Worm (Caenorhabditis elegans) whole organism, L2 larva: ENCODE results near the gene T28C6.8.

ENCODE experiments used
- C34F6.9 ChIP-seq: fragments of 150-350 bp; optimal IDR thresholded peaks from 2 replicates; lab custom pipeline; 2014; ENCODE audit warnings: missing biosample characterization, missing genetic modification characterization
- F13H6.1 ChIP-seq: sonication (generic microtip); optimal IDR thresholded peaks from 2 replicates; lab custom pipeline; 2016; ENCODE audit warnings: missing genetic modification characterization, missing compliant biosample characterization
- Y55F3AM.14 ChIP-seq: fragments of 200-800 bp; sonication (Bioruptor generic); optimal IDR thresholded peaks from 2 replicates; lab custom pipeline; 2018; ENCODE audit warnings: mild to moderate bottlenecking, missing genetic modification characterization, missing compliant biosample characterization
- ama-1 ChIP-seq: fragments of 150-350 bp; optimal IDR thresholded peaks from 2 replicates; lab custom pipeline; 2018; ENCODE audit warnings: inconsistent platforms
- blmp-1 ChIP-seq: sonication (generic microtip); optimal IDR thresholded peaks from 2 replicates; lab custom pipeline; 2017; ENCODE audit warnings: missing genetic modification characterization, mild to moderate bottlenecking, missing compliant biosample characterization, antibody characterized with exemption, moderate library complexity; ENCODE audit not compliant: insufficient read depth
- ceh-16 ChIP-seq: fragments of 150-350 bp; optimal IDR thresholded peaks from 2 replicates; lab custom pipeline; 2014; ENCODE audit warnings: missing biosample characterization, missing genetic modification characterization
- ceh-82 ChIP-seq: fragments of 150-350 bp; optimal IDR thresholded peaks from 2 replicates; lab custom pipeline; 2014; ENCODE audit warnings: missing biosample characterization, missing genetic modification characterization
- dmd-4 ChIP-seq: sonication (generic microtip); optimal IDR thresholded peaks from 2 replicates; lab custom pipeline; 2017; ENCODE audit warnings: missing biosample characterization, missing genetic modification characterization
- elt-3 ChIP-seq: sonication (generic microtip); optimal IDR thresholded peaks from 2 replicates; lab custom pipeline; 2017; ENCODE audit warnings: missing biosample characterization, missing genetic modification characterization
- fos-1 ChIP-seq: fragments of 150-350 bp; optimal IDR thresholded peaks from 2 replicates; lab custom pipeline; 2014; ENCODE audit warnings: missing biosample characterization, missing genetic modification characterization
- gmeb-1 ChIP-seq: fragments of 150-350 bp; optimal IDR thresholded peaks from 2 replicates; lab custom pipeline; 2014; ENCODE audit warnings: missing biosample characterization, missing genetic modification characterization
- lin-11 ChIP-seq: fragments of 150-350 bp; sonication (generic microtip); optimal IDR thresholded peaks from 2 replicates; lab custom pipeline; 2014; ENCODE audit warnings: missing biosample characterization, missing genetic modification characterization, inconsistent platforms, mixed read lengths
- lin-13 ChIP-seq: fragments of 150-350 bp; optimal IDR thresholded peaks from 2 replicates; lab custom pipeline; 2014; ENCODE audit warnings: missing biosample characterization, missing genetic modification reagents, missing genetic modification characterization
- lin-39 ChIP-seq: fragments of 150-350 bp; optimal IDR thresholded peaks from 2 replicates; lab custom pipeline; 2014; ENCODE audit warnings: missing biosample characterization, missing genetic modification reagents, missing genetic modification characterization
- lsy-2 ChIP-seq, 2 experiments: fragments of 150-350 bp in 1 of 2; sonication (generic microtip) in 1 of 2; optimal IDR thresholded peaks; 2 replicates each; lab custom pipeline; 2014 to 2017; ENCODE audit warnings: missing biosample characterization in 2 of 2, missing genetic modification characterization in 2 of 2
- mab-5 ChIP-seq: fragments of 150-350 bp; optimal IDR thresholded peaks from 2 replicates; lab custom pipeline; 2014; ENCODE audit warnings: missing biosample characterization, missing genetic modification characterization
- nhr-10 ChIP-seq: sonication (generic microtip); optimal IDR thresholded peaks from 2 replicates; lab custom pipeline; 2017; ENCODE audit warnings: missing biosample characterization, missing genetic modification characterization
- nhr-21 ChIP-seq: fragments of 150-350 bp; optimal IDR thresholded peaks from 2 replicates; lab custom pipeline; 2014; ENCODE audit warnings: missing biosample characterization, missing genetic modification characterization
- nhr-23 ChIP-seq: fragments of 150-350 bp; optimal IDR thresholded peaks from 2 replicates; lab custom pipeline; 2014; ENCODE audit warnings: missing biosample characterization, missing genetic modification reagents, missing genetic modification characterization
- nhr-237 ChIP-seq: fragments of 150-350 bp; optimal IDR thresholded peaks from 2 replicates; lab custom pipeline; 2014; ENCODE audit warnings: missing biosample characterization, missing genetic modification characterization
- nhr-25 ChIP-seq: fragments of 150-350 bp; sonication (generic microtip); optimal IDR thresholded peaks from 3 replicates; lab custom pipeline; 2014; ENCODE audit warnings: missing biosample characterization, missing genetic modification characterization
- nhr-6 ChIP-seq: fragments of 150-350 bp; optimal IDR thresholded peaks from 2 replicates; lab custom pipeline; 2014; ENCODE audit warnings: missing biosample characterization, missing genetic modification characterization
- sem-4 ChIP-seq: fragments of 150-350 bp; optimal IDR thresholded peaks from 2 replicates; lab custom pipeline; 2014; ENCODE audit warnings: missing biosample characterization, missing genetic modification reagents, missing genetic modification characterization
- sma-3 ChIP-seq: sonication (generic microtip); optimal IDR thresholded peaks from 2 replicates; lab custom pipeline; 2016; ENCODE audit warnings: missing genetic modification reagents, missing genetic modification characterization, missing compliant biosample characterization
- sma-9 ChIP-seq, 2 experiments: fragments of 150-350 bp in 1 of 2; sonication (generic microtip) in 1 of 2; optimal IDR thresholded peaks; 2 replicates each; lab custom pipeline; 2014 to 2016; ENCODE audit warnings: missing genetic modification characterization in 2 of 2, mild to moderate bottlenecking in 1 of 2, missing biosample characterization in 1 of 2, missing compliant biosample characterization in 1 of 2, missing genetic modification reagents in 1 of 2, moderate library complexity in 1 of 2
- unc-39 ChIP-seq: fragments of 150-350 bp; optimal IDR thresholded peaks from 2 replicates; lab custom pipeline; 2014; ENCODE audit warnings: missing biosample characterization, missing genetic modification characterization
- unc-62 ChIP-seq: fragments of 150-350 bp; optimal IDR thresholded peaks from 2 replicates; lab custom pipeline; 2014; ENCODE audit warnings: missing biosample characterization, missing genetic modification reagents, missing genetic modification characterization
- zag-1 ChIP-seq: fragments of 150-350 bp; optimal IDR thresholded peaks from 2 replicates; lab custom pipeline; 2014; ENCODE audit warnings: missing biosample characterization, missing genetic modification characterization
- ztf-11 ChIP-seq: sonication (generic microtip); optimal IDR thresholded peaks from 2 replicates; lab custom pipeline; 2017; ENCODE audit warnings: missing biosample characterization, missing genetic modification characterization
- ztf-4 ChIP-seq: fragments of 150-350 bp; optimal IDR thresholded peaks from 2 replicates; lab custom pipeline; 2014; ENCODE audit warnings: missing biosample characterization, missing genetic modification characterization

Gene T28C6.8

ce11 chrIV:8866092-8866491, 35.6 kb upstream of the T28C6.8 start (continued):
- TF ChIP-seq sem-4 (tag; lab: Kevin White, UChicago) (peak; percentile 87), unc-62 (GFP tag; lab: Kevin White, UChicago) (no peak), nhr-237 (tag; lab: Kevin White, UChicago) (no peak), ama-1 (lab: Kevin White, UChicago) (peak; percentile 35)

DNA sequence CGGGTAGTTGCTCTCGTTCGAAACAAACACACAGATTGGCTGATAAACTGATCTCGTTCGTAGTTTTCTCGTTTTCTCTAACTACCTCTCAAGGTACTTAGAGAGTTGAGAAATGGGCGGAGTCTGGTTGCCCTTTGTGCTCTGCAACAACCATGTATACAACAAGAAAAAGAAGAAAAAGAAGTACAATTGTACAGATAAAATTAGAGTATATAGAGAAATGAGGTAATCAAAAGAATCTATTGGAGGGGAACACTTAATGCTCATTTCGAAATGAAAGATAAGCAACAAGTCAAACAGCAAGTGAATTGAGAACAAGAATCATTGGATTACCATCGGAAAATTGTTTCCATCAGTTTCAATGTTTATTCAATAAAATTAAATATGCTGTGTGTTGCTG, 34.8 kb upstream of the T28C6.8 start, which contains the start of gene C09G9.1:
Gene C09G9.1, minus strand, starts transcription at position 143 of the 400 bp plus-strand sequence.
- peak; percentile 27 for TF ChIP-seq fos-1 (tag; lab: Kevin White, UChicago)
- TF ChIP-seq elt-3 (tag; lab: Kevin White, UChicago): no peak
- no peak for TF ChIP-seq blmp-1 (tag; lab: Kevin White, UChicago)
- no peak for TF ChIP-seq C34F6.9 (tag; lab: Kevin White, UChicago)
- no peak for TF ChIP-seq sma-3 (GFP tag; lab: Kevin White, UChicago)
- TF ChIP-seq Y55F3AM.14 (GFP tag; lab: Kevin White, UChicago): no peak
- peak; percentile 8 for TF ChIP-seq F13H6.1 (tag; lab: Kevin White, UChicago)
- no peak for TF ChIP-seq lin-11

DNA sequence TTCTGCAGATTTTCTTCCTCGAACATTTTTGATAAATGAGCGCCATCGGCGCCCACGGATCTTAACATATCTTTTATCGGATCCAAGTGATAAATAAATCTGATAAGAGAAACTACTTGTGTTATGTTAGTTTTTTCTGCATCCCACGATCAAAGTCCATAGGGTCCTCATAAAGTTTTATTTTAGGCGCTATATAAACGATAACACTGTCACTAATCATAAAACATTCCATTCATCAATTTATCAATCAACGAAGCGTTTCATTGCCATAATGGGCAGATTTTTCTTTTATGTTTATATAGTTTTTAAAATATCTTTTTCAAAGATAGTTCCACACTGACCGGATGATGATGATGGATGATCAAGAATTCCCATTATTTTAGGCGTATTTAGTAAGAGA, 34.1 kb upstream of the T28C6.8 start:
- TF ChIP-seq unc-62 (GFP tag; lab: Kevin White, UChicago) (peak; percentile 15), lin-39 (no peak), elt-3 (tag; lab: Kevin White, UChicago) (no peak), sma-9 (GFP tag; optimal IDR thresholded peaks at IDR 0.05; lab: Kevin White, UChicago) (peak; percentile 43), sma-9 (tag; optimal IDR thresholded peaks at IDR 0.05; lab: Kevin White, UChicago) (no peak), nhr-23 (no peak), sem-4 (tag; lab: Kevin White, UChicago) (no peak), ceh-16 (no peak), ama-1 (lab: Kevin White, UChicago) (no peak), sma-3 (GFP tag; lab: Kevin White, UChicago) (peak; percentile 5), nhr-21 (tag; lab: Kevin White, UChicago) (peak; percentile 53), gmeb-1 (tag; lab: Kevin White, UChicago) (peak; percentile 36), nhr-25 (peak; percentile 34), mab-5 (tag; lab: Kevin White, UChicago) (peak; percentile 52), blmp-1 (tag; lab: Kevin White, UChicago) (no peak)

ce11 chrIV:8855963-8856362, 25.4 kb upstream of the T28C6.8 start, which contains the start of gene T11B7.5:
Gene T11B7.5 (minus strand): TSS chrIV:8856063.
- TF ChIP-seq nhr-237 (tag; lab: Kevin White, UChicago): no peak
- no peak for TF ChIP-seq lin-39
- no peak for TF ChIP-seq zag-1 (tag; lab: Kevin White, UChicago)
- no peak for TF ChIP-seq ceh-16
- no peak for TF ChIP-seq C34F6.9 (tag; lab: Kevin White, UChicago)
- no peak for TF ChIP-seq fos-1 (tag; lab: Kevin White, UChicago)
- no peak for TF ChIP-seq unc-62 (GFP tag; lab: Kevin White, UChicago)
- no peak for TF ChIP-seq nhr-6 (tag; lab: Kevin White, UChicago)
- no peak for TF ChIP-seq sma-3 (GFP tag; lab: Kevin White, UChicago)
- no peak for TF ChIP-seq ceh-82 (tag; lab: Kevin White, UChicago)
- no peak for TF ChIP-seq blmp-1 (tag; lab: Kevin White, UChicago)
- TF ChIP-seq nhr-21 (tag; lab: Kevin White, UChicago): no peak
- no peak for TF ChIP-seq dmd-4 (tag; lab: Kevin White, UChicago)

ce11 chrIV:8853301-8853700, 22.8 kb upstream of the T28C6.8 start:
- TF ChIP-seq nhr-25 (no peak), nhr-6 (tag; lab: Kevin White, UChicago) (no peak), F13H6.1 (tag; lab: Kevin White, UChicago) (no peak), unc-39 (tag; lab: Kevin White, UChicago) (no peak), nhr-10 (tag; lab: Kevin White, UChicago) (no peak), nhr-21 (tag; lab: Kevin White, UChicago) (no peak), mab-5 (tag; lab: Kevin White, UChicago) (no peak), lin-13 (no peak), ztf-11 (tag; lab: Kevin White, UChicago) (no peak), lsy-2 (tag; optimal IDR thresholded peaks at IDR 0.05; lab: Kevin White, UChicago) (no peak), ztf-4 (no peak)
